Worm (Caenorhabditis elegans): ENCODE data around the gene sgt-1.
A peak's percentile ranks its signal among the peaks of the same experiment; 100 is the strongest.

Gene sgt-1

ce11 chrII:4942397-4942796, 38.8 kb upstream of the sgt-1 start:
- peak; percentile 29 for TF ChIP-seq ets-7 (tag; optimal IDR thresholded peaks at IDR 0.05)
- TF ChIP-seq hmg-4 (GFP tag; optimal IDR thresholded peaks at IDR 0.05): peak; percentile 95
- peak; percentile 85 for TF ChIP-seq scrt-1 (GFP tag; IDR thresholded peaks at IDR 0.05)
- peak; percentile 71 for TF ChIP-seq tbx-37 (GFP tag; conservative IDR thresholded peaks at IDR 0.05)
- TF ChIP-seq F13C5.2 (tag; optimal IDR thresholded peaks at IDR 0.05): peak; percentile 68
- peak; percentile 79 for TF ChIP-seq flt-1 (GFP tag; IDR thresholded peaks at IDR 0.05)
- TF ChIP-seq ceh-36 (tag; optimal IDR thresholded peaks at IDR 0.05): peak; percentile 89
- TF ChIP-seq ama-1 (optimal IDR thresholded peaks at IDR 0.05): peak; percentile 22
- peak; percentile 58 for TF ChIP-seq hmbx-1 (tag; optimal IDR thresholded peaks at IDR 0.05)
- TF ChIP-seq ceh-13 (GFP tag; optimal IDR thresholded peaks at IDR 0.05): peak; percentile 79
- peak; percentile 83 for TF ChIP-seq B0310.2 (tag; optimal IDR thresholded peaks at IDR 0.05)
- TF ChIP-seq aly-1 (tag; optimal IDR thresholded peaks at IDR 0.05): peak; percentile 87
- peak; percentile 47 for TF ChIP-seq hnd-1 (tag; optimal IDR thresholded peaks at IDR 0.05)
- peak; percentile 79 for TF ChIP-seq sea-1 (GFP tag; conservative IDR thresholded peaks at IDR 0.05)
- TF ChIP-seq tbx-11 (GFP tag; IDR thresholded peaks at IDR 0.05): peak; percentile 74; the same call in 1 of the 2 replicates
- no peak for TF ChIP-seq tra-4 (tag; optimal IDR thresholded peaks at IDR 0.05)
- peak; percentile 90 for TF ChIP-seq pes-1 (GFP tag; IDR thresholded peaks at IDR 0.05)

- TF ChIP-seq tbx-37 (GFP tag; conservative IDR thresholded peaks at IDR 0.05) (no peak), tbx-11 (GFP tag; IDR thresholded peaks at IDR 0.05) (no peak), F13C5.2 (tag; optimal IDR thresholded peaks at IDR 0.05) (no peak), ama-1 (optimal IDR thresholded peaks at IDR 0.05) (no peak), hmbx-1 (tag; optimal IDR thresholded peaks at IDR 0.05) (no peak), B0310.2 (tag; optimal IDR thresholded peaks at IDR 0.05) (no peak), sea-1 (GFP tag; conservative IDR thresholded peaks at IDR 0.05) (no peak)
Measured at ce11 chrII:4941541-4942206, 38.1 kb upstream of the sgt-1 start, which contains the start of gene ZK546.19. TSS of gene ZK546.19 (plus strand) at chrII:4941726.

ce11 chrII:4941050-4941449, 37.5 kb upstream of the sgt-1 start, which contains the start of gene cblc-1:
TSS of gene cblc-1 (minus strand) at chrII:4941150.
- TF ChIP-seq flt-1 (GFP tag; IDR thresholded peaks at IDR 0.05) (no peak), B0310.2 (tag; optimal IDR thresholded peaks at IDR 0.05) (no peak), sea-1 (GFP tag; conservative IDR thresholded peaks at IDR 0.05) (no peak), hmg-4 (GFP tag; optimal IDR thresholded peaks at IDR 0.05) (no peak), ceh-13 (GFP tag; optimal IDR thresholded peaks at IDR 0.05) (no peak), ceh-36 (tag; optimal IDR thresholded peaks at IDR 0.05) (no peak), hmbx-1 (tag; optimal IDR thresholded peaks at IDR 0.05) (no peak), tbx-37 (GFP tag; conservative IDR thresholded peaks at IDR 0.05) (no peak), ama-1 (optimal IDR thresholded peaks at IDR 0.05) (no peak), scrt-1 (GFP tag; IDR thresholded peaks at IDR 0.05) (no peak), F13C5.2 (tag; optimal IDR thresholded peaks at IDR 0.05) (no peak), pes-1 (GFP tag; IDR thresholded peaks at IDR 0.05) (no peak), hnd-1 (tag; optimal IDR thresholded peaks at IDR 0.05) (no peak), aly-1 (tag; optimal IDR thresholded peaks at IDR 0.05) (no peak), ets-7 (tag; optimal IDR thresholded peaks at IDR 0.05) (no peak), tra-4 (tag; optimal IDR thresholded peaks at IDR 0.05) (no peak), tbx-11 (GFP tag; IDR thresholded peaks at IDR 0.05) (no peak)

- TF ChIP-seq pes-1 (GFP tag; IDR thresholded peaks at IDR 0.05) (no peak), aly-1 (tag; optimal IDR thresholded peaks at IDR 0.05) (no peak), scrt-1 (GFP tag; IDR thresholded peaks at IDR 0.05) (no peak), sea-1 (GFP tag; conservative IDR thresholded peaks at IDR 0.05) (no peak), ama-1 (optimal IDR thresholded peaks at IDR 0.05) (no peak), ceh-13 (GFP tag; optimal IDR thresholded peaks at IDR 0.05) (no peak), hnd-1 (tag; optimal IDR thresholded peaks at IDR 0.05) (no peak), B0310.2 (tag; optimal IDR thresholded peaks at IDR 0.05) (no peak), flt-1 (GFP tag; IDR thresholded peaks at IDR 0.05) (no peak), tra-4 (tag; optimal IDR thresholded peaks at IDR 0.05) (no peak), F13C5.2 (tag; optimal IDR thresholded peaks at IDR 0.05) (no peak), hmg-4 (GFP tag; optimal IDR thresholded peaks at IDR 0.05) (no peak), tbx-11 (GFP tag; IDR thresholded peaks at IDR 0.05) (no peak), hmbx-1 (tag; optimal IDR thresholded peaks at IDR 0.05) (no peak), tbx-37 (GFP tag; conservative IDR thresholded peaks at IDR 0.05) (no peak), ceh-36 (tag; optimal IDR thresholded peaks at IDR 0.05) (no peak), ets-7 (tag; optimal IDR thresholded peaks at IDR 0.05) (no peak)
Measured at ce11 chrII:4937743-4938142, 34.1 kb upstream of the sgt-1 start, which contains the start of gene ZK546.4. TSS of gene ZK546.4 (plus strand) at chrII:4938043.

- TF ChIP-seq ceh-13 (GFP tag; optimal IDR thresholded peaks at IDR 0.05): no peak
- TF ChIP-seq tbx-11 (GFP tag; IDR thresholded peaks at IDR 0.05): no peak
- TF ChIP-seq scrt-1 (GFP tag; IDR thresholded peaks at IDR 0.05): no peak
- no peak for TF ChIP-seq tra-4 (tag; optimal IDR thresholded peaks at IDR 0.05)
- no peak for TF ChIP-seq ceh-36 (tag; optimal IDR thresholded peaks at IDR 0.05)
- TF ChIP-seq pes-1 (GFP tag; IDR thresholded peaks at IDR 0.05): no peak
- no peak for TF ChIP-seq aly-1 (tag; optimal IDR thresholded peaks at IDR 0.05)
- no peak for TF ChIP-seq hmbx-1 (tag; optimal IDR thresholded peaks at IDR 0.05)
- TF ChIP-seq sea-1 (GFP tag; conservative IDR thresholded peaks at IDR 0.05): no peak
- no peak for TF ChIP-seq flt-1 (GFP tag; IDR thresholded peaks at IDR 0.05)
- no peak for TF ChIP-seq B0310.2 (tag; optimal IDR thresholded peaks at IDR 0.05)
- no peak for TF ChIP-seq hmg-4 (GFP tag; optimal IDR thresholded peaks at IDR 0.05)
- no peak for TF ChIP-seq ets-7 (tag; optimal IDR thresholded peaks at IDR 0.05)
- TF ChIP-seq hnd-1 (tag; optimal IDR thresholded peaks at IDR 0.05): no peak
- TF ChIP-seq tbx-37 (GFP tag; conservative IDR thresholded peaks at IDR 0.05): no peak
- TF ChIP-seq F13C5.2 (tag; optimal IDR thresholded peaks at IDR 0.05): no peak
- TF ChIP-seq ama-1 (optimal IDR thresholded peaks at IDR 0.05): no peak
Measured at ce11 chrII:4935518-4935917, 31.9 kb upstream of the sgt-1 start, which contains the start of gene ZK546.5. TSS of gene ZK546.5 (plus strand) at chrII:4935818.

- TF ChIP-seq ama-1 (optimal IDR thresholded peaks at IDR 0.05) (no peak), B0310.2 (tag; optimal IDR thresholded peaks at IDR 0.05) (no peak), tra-4 (tag; optimal IDR thresholded peaks at IDR 0.05) (no peak), aly-1 (tag; optimal IDR thresholded peaks at IDR 0.05) (no peak), pes-1 (GFP tag; IDR thresholded peaks at IDR 0.05) (no peak), ets-7 (tag; optimal IDR thresholded peaks at IDR 0.05) (no peak), flt-1 (GFP tag; IDR thresholded peaks at IDR 0.05) (no peak), hmg-4 (GFP tag; optimal IDR thresholded peaks at IDR 0.05) (no peak), hnd-1 (tag; optimal IDR thresholded peaks at IDR 0.05) (no peak), scrt-1 (GFP tag; IDR thresholded peaks at IDR 0.05) (no peak), tbx-37 (GFP tag; conservative IDR thresholded peaks at IDR 0.05) (no peak), ceh-13 (GFP tag; optimal IDR thresholded peaks at IDR 0.05) (no peak)
Measured at ce11 chrII:4934954-4935353, 31.4 kb upstream of the sgt-1 start, which contains the start of gene gst-30. TSS of gene gst-30 (minus strand) at chrII:4935054.
